Fruit fly (Drosophila melanogaster): ENCODE results near the gene vex.

Gene vex

DNA sequence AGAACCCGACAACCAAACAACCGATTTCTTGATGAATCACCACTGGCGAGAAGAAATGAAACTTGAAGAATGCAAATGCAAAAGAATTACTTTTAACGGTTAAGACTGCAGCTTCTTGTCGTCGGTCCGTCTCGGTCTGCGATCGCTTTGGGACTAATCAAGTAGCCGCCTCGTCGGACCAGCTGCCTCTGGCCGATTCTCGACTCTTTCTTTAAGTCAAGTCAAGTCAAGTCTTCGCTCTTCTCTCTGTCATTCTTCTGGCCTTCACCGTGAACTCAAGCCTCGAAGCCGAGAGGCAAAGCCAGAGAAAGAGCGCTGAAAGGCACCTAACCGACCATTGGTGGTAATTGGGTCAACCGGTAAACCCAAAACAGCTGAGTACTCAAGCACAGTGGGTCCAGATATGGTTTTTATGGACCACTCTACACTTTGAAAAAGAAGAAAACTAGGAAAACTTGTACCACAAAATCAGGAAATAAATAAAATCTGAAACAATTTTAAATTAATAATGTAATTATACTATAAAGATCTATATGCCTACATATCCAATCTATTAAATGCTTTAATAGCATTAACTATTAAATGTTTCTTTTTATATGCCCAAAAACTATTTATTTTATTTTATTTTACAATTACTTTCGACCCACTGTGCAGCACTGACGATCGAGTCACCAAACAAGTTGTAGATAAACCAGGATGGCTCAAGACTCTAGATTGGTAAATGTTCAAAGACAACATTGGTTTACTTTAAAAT, 72.5 kb downstream of the vex start, which contains the start of gene C901 (continued):
- TF ChIP-seq CG4424 (GFP tag; optimal IDR thresholded peaks at IDR 0.05) (peak; percentile 73), run (tag; optimal IDR thresholded peaks at IDR 0.05) (peak; percentile 56), slbo (GFP tag; IDR thresholded peaks at IDR 0.05) (peak; percentile 38; the same call in 1 of the 2 replicates), CG7372 (GFP tag; IDR thresholded peaks at IDR 0.05) (0 out of 2 replicates have a peak, but pooled peaks have one; percentile 39), CG14441 (GFP tag; IDR thresholded peaks at IDR 0.05) (peak; percentile 49; the same call in 1 of the 2 replicates), CG17186 (GFP tag; optimal IDR thresholded peaks at IDR 0.05) (no peak), ara (GFP tag; IDR thresholded peaks at IDR 0.05) (peak; percentile 49; the same call in 1 of the 2 replicates), CG11093 (GFP tag; IDR thresholded peaks at IDR 0.05) (peak; percentile 59; the same call in 1 of the 3 replicates), Blimp-1 (GFP tag; optimal IDR thresholded peaks at IDR 0.05) (peak; percentile 83), Neu2 (GFP tag; optimal IDR thresholded peaks at IDR 0.05; ENCODE audit: borderline replicate concordance) (no peak), CG2678 (tag; optimal IDR thresholded peaks at IDR 0.05) (peak; percentile 88), Aef1 (GFP tag; IDR thresholded peaks at IDR 0.05) (peak; percentile 52; the same call in 2 of the 3 replicates), Mes4 (GFP tag; optimal IDR thresholded peaks at IDR 0.05) (no peak), cg (GFP tag; optimal IDR thresholded peaks at IDR 0.05) (no peak), CG1529 (GFP tag; optimal IDR thresholded peaks at IDR 0.05) (peak; percentile 48), grn (GFP tag; optimal IDR thresholded peaks at IDR 0.05) (no peak), pb (GFP tag; optimal IDR thresholded peaks at IDR 0.05) (no peak), CG10147 (GFP tag; optimal IDR thresholded peaks at IDR 0.05) (peak; percentile 27), tna (GFP tag; IDR thresholded peaks at IDR 0.05; ENCODE audit: partially characterized antibody) (no peak), Elba2 (GFP tag; optimal IDR thresholded peaks at IDR 0.05) (no peak), B-H2 (GFP tag; optimal IDR thresholded peaks at IDR 0.05) (no peak), fd3F (GFP tag; optimal IDR thresholded peaks at IDR 0.05) (peak; percentile 29), CG10565 (GFP tag; optimal IDR thresholded peaks at IDR 0.05) (no peak), gsb-n (tag; optimal IDR thresholded peaks at IDR 0.05) (peak; percentile 78), caup (GFP tag; optimal IDR thresholded peaks at IDR 0.05; ENCODE audit: severe bottlenecking) (peak; percentile 6), crol (GFP tag; IDR thresholded peaks at IDR 0.05) (no peak), Oli (tag; optimal IDR thresholded peaks at IDR 0.05) (peak; percentile 79), CG10654 (GFP tag; optimal IDR thresholded peaks at IDR 0.05) (peak; percentile 23), CG1647 (GFP tag; optimal IDR thresholded peaks at IDR 0.05) (no peak), CG10462 (GFP tag; optimal IDR thresholded peaks at IDR 0.05) (peak; percentile 16), CG15514 (GFP tag; optimal IDR thresholded peaks at IDR 0.05) (no peak), Meics (GFP tag; optimal IDR thresholded peaks at IDR 0.05) (peak; percentile 49), CG2889 (GFP tag; IDR thresholded peaks at IDR 0.05) (no peak), ATbp (GFP tag; optimal IDR thresholded peaks at IDR 0.05) (peak; percentile 69), CG6175 (GFP tag; IDR thresholded peaks at IDR 0.05) (no peak), al (GFP tag; IDR thresholded peaks at IDR 0.05) (peak; percentile 33), sqz (GFP tag; optimal IDR thresholded peaks at IDR 0.05) (peak; percentile 54), scrt (GFP tag; optimal IDR thresholded peaks at IDR 0.05) (no peak), sens (GFP tag) (peak; percentile 80), hkb (optimal IDR thresholded peaks at IDR 0.05) (no peak), hkb (GFP tag; IDR thresholded peaks at IDR 0.05) (peak; percentile 67), Six4 (GFP tag; optimal IDR thresholded peaks at IDR 0.05) (peak; percentile 49), CG12769 (tag; optimal IDR thresholded peaks at IDR 0.05) (no peak), az2 (GFP tag; optimal IDR thresholded peaks at IDR 0.05) (peak; percentile 59), Ssrp (tag; optimal IDR thresholded peaks at IDR 0.05) (peak; percentile 80), gt (GFP tag; IDR thresholded peaks at IDR 0.05) (0 out of 2 replicates have a peak, but pooled peaks have one; percentile 23), CG33557 (GFP tag; optimal IDR thresholded peaks at IDR 0.05) (peak; percentile 51), pho (GFP tag; optimal IDR thresholded peaks at IDR 0.05) (no peak), Gug (GFP tag; IDR thresholded peaks at IDR 0.05) (peak; percentile 29; the same call in 1 of the 4 replicates)

All from whole organism, embryonic.